Fruit fly (Drosophila melanogaster): ENCODE results near the gene CG46394.
A peak's percentile ranks its signal among the peaks of the same experiment; 100 is the strongest.

The CG46394 gene

DNA sequence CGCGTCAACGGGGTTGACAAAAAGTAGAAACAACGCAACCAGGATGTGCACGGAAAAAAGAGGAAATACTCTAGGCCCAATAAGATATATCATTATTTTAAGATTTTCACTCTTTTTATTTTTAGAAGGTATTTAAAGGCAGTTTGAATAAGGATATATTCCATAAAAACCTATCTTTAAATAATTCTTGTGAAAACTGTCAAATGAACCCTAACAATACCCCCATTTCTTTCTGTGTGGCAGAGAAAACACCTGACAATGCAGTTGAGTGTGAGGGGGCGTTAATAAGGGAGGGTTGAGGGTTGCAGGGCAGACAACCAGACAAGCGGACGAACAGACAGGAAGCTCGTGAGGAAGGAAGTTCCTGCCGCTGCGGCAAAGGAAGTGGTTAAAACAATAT lies 48.2 kb upstream of the CG46394 start (continued):
- TF ChIP-seq p53 (GFP tag; optimal IDR thresholded peaks at IDR 0.05) (no peak), hkb (optimal IDR thresholded peaks at IDR 0.05) (no peak), hkb (GFP tag; IDR thresholded peaks at IDR 0.05) (no peak), CG3838 (GFP tag; optimal IDR thresholded peaks at IDR 0.05) (no peak), HLH54F (GFP tag; optimal IDR thresholded peaks at IDR 0.05) (no peak), Doc2 (GFP tag; IDR thresholded peaks at IDR 0.05) (no peak), pfk (GFP tag; optimal IDR thresholded peaks at IDR 0.05) (no peak), fu2 (GFP tag; optimal IDR thresholded peaks at IDR 0.05) (no peak), CoRest (tag; optimal IDR thresholded peaks at IDR 0.05) (no peak), TFAM (GFP tag; optimal IDR thresholded peaks at IDR 0.05) (no peak), Gsc (GFP tag; IDR thresholded peaks at IDR 0.05) (no peak), chinmo (GFP tag; IDR thresholded peaks at IDR 0.05; ENCODE audit: partially characterized antibody) (no peak), amos (GFP tag; IDR thresholded peaks at IDR 0.05; ENCODE audit: partially characterized antibody) (no peak), vvl (GFP tag; IDR thresholded peaks at IDR 0.05) (0 out of 2 replicates have a peak, but pooled peaks have one; percentile 47), rib (GFP tag; IDR thresholded peaks at IDR 0.05) (no peak), CG2199 (GFP tag; IDR thresholded peaks at IDR 0.05) (no peak), Ets97D (GFP tag; optimal IDR thresholded peaks at IDR 0.05) (no peak), CG2120 (GFP tag; optimal IDR thresholded peaks at IDR 0.05) (no peak), CG18599 (GFP tag; optimal IDR thresholded peaks at IDR 0.05) (peak; percentile 40), unpg (GFP tag; optimal IDR thresholded peaks at IDR 0.05) (peak; percentile 60), gem (tag; optimal IDR thresholded peaks at IDR 0.05) (peak; percentile 68), Bteb2 (GFP tag; optimal IDR thresholded peaks at IDR 0.05) (no peak), kay (GFP tag; optimal IDR thresholded peaks at IDR 0.05) (peak; percentile 6), CG7372 (GFP tag; IDR thresholded peaks at IDR 0.05) (0 out of 2 replicates have a peak, but pooled peaks have one; percentile 12), zfh1 (GFP tag; IDR thresholded peaks at IDR 0.05) (peak; percentile 54; the same call in 1 of the 3 replicates), Sox102F (GFP tag; optimal IDR thresholded peaks at IDR 0.05) (peak; percentile 53), Hr51 (GFP tag; optimal IDR thresholded peaks at IDR 0.05) (peak in 1 of 2 experiments; percentile 20), Fer1 (GFP tag; optimal IDR thresholded peaks at IDR 0.05) (no peak), CG12744 (GFP tag; optimal IDR thresholded peaks at IDR 0.05) (no peak), odd (GFP tag; optimal IDR thresholded peaks at IDR 0.05) (no peak), CG5953 (GFP tag; IDR thresholded peaks at IDR 0.05) (no peak), HHEX (GFP tag; optimal IDR thresholded peaks at IDR 0.05) (no peak), CG17612 (GFP tag; IDR thresholded peaks at IDR 0.05) (no peak), CG9876 (GFP tag; optimal IDR thresholded peaks at IDR 0.05) (no peak), tap (tag; optimal IDR thresholded peaks at IDR 0.05) (peak; percentile 9), CG12236 (GFP tag; optimal IDR thresholded peaks at IDR 0.05) (no peak), CG6791 (GFP tag; IDR thresholded peaks at IDR 0.05; ENCODE audit: partially characterized antibody) (no peak), Ets65A (GFP tag) (peak; percentile 82), Ada2b (GFP tag; IDR thresholded peaks at IDR 0.05) (peak; percentile 26; the same call in 1 of the 2 replicates), CG6854 (GFP tag; optimal IDR thresholded peaks at IDR 0.05) (no peak), CG14014 (GFP tag; IDR thresholded peaks at IDR 0.05) (no peak), NC2α (GFP tag; optimal IDR thresholded peaks at IDR 0.05) (no peak), nerfin-1 (tag; optimal IDR thresholded peaks at IDR 0.05) (peak; percentile 35), CG8359 (GFP tag; optimal IDR thresholded peaks at IDR 0.05; ENCODE audit: borderline replicate concordance) (no peak), Nf-YC (tag; optimal IDR thresholded peaks at IDR 0.05) (no peak), CG13287 (GFP tag; IDR thresholded peaks at IDR 0.05; ENCODE audit: partially characterized antibody) (no peak), chif (GFP tag; optimal IDR thresholded peaks at IDR 0.05) (peak in 1 of 2 experiments; percentile 16), Asciz (GFP tag; optimal IDR thresholded peaks at IDR 0.05) (no peak), CG17568 (GFP tag; optimal IDR thresholded peaks at IDR 0.05) (no peak), Max (GFP tag; optimal IDR thresholded peaks at IDR 0.05) (no peak), zen (tag; optimal IDR thresholded peaks at IDR 0.05) (no peak)

Measured in whole organism, embryonic.